Worm (Caenorhabditis elegans) whole organism, early embryonic: ENCODE measurements around the gene wrn-1.

Experiments used
- ama-1 ChIP-seq: fragments of 150-350 bp; optimal IDR thresholded peaks from 2 replicates; lab custom pipeline; 2014
- ets-7 ChIP-seq: sonication (generic microtip); optimal IDR thresholded peaks from 2 replicates; lab custom pipeline; 2016; ENCODE audit warnings: missing genotype, missing genetic modification characterization, missing compliant biosample characterization

DNA sequence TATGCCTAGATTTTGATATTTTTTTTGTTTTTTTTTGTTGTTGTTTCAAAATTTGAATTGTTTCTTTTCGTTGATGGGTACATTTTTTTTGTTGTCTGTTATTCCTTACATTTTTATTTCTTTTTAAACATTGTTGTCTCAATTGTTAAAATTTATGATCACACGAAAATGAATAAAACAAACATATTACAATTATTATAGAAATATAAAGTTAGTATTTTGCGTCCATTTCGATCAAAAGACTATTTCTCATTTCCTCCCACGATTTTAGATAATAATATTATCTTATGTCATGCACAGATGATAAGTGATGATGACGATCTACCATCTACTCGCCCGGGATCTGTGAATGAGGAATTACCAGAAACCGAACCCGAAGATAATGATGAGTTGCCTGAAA is at the start of gene wrn-1:
- no peak for TF ChIP-seq ets-7
- TF ChIP-seq ama-1 (lab: Kevin White, UChicago) = no peak
